Worm (Caenorhabditis elegans) whole organism, L2 larva: ENCODE data around the gene nrx-1.

Experiments
- C34F6.9 ChIP-seq: fragments of 150-350 bp; optimal IDR thresholded peaks from 2 replicates; lab custom pipeline; 2014; ENCODE audit warnings: missing biosample characterization, missing genetic modification characterization
- F13H6.1 ChIP-seq: sonication (generic microtip); optimal IDR thresholded peaks from 2 replicates; lab custom pipeline; 2016; ENCODE audit warnings: missing genetic modification characterization, missing compliant biosample characterization
- R02D3.7 ChIP-seq: fragments of 150-350 bp; optimal IDR thresholded peaks from 2 replicates; lab custom pipeline; 2014; ENCODE audit warnings: missing biosample characterization, missing genetic modification characterization
- Y55F3AM.14 ChIP-seq: fragments of 200-800 bp; sonication (Bioruptor generic); optimal IDR thresholded peaks from 2 replicates; lab custom pipeline; 2018; ENCODE audit warnings: mild to moderate bottlenecking, missing genetic modification characterization, missing compliant biosample characterization
- ZK546.5 ChIP-seq: sonication (generic microtip); optimal IDR thresholded peaks from 2 replicates; lab custom pipeline; 2017; ENCODE audit warnings: missing biosample characterization, missing genetic modification characterization
- alr-1 ChIP-seq: fragments of 150-350 bp; optimal IDR thresholded peaks from 2 replicates; lab custom pipeline; 2014; ENCODE audit warnings: missing biosample characterization, missing genetic modification characterization
- aly-2 ChIP-seq: fragments of 150-350 bp; optimal IDR thresholded peaks from 2 replicates; lab custom pipeline; 2014; ENCODE audit warnings: missing biosample characterization, missing genetic modification characterization
- ama-1 ChIP-seq: fragments of 150-350 bp; optimal IDR thresholded peaks from 2 replicates; lab custom pipeline; 2018; ENCODE audit warnings: inconsistent platforms
- blmp-1 ChIP-seq: sonication (generic microtip); optimal IDR thresholded peaks from 2 replicates; lab custom pipeline; 2017; ENCODE audit warnings: missing genetic modification characterization, mild to moderate bottlenecking, missing compliant biosample characterization, antibody characterized with exemption, moderate library complexity; ENCODE audit not compliant: insufficient read depth
- ceh-16 ChIP-seq: fragments of 150-350 bp; optimal IDR thresholded peaks from 2 replicates; lab custom pipeline; 2014; ENCODE audit warnings: missing biosample characterization, missing genetic modification characterization
- ceh-82 ChIP-seq: fragments of 150-350 bp; optimal IDR thresholded peaks from 2 replicates; lab custom pipeline; 2014; ENCODE audit warnings: missing biosample characterization, missing genetic modification characterization
- crh-2 ChIP-seq: sonication (generic microtip); optimal IDR thresholded peaks from 2 replicates; lab custom pipeline; 2017; ENCODE audit warnings: missing biosample characterization, missing genetic modification characterization
- dmd-4 ChIP-seq: sonication (generic microtip); optimal IDR thresholded peaks from 2 replicates; lab custom pipeline; 2017; ENCODE audit warnings: missing biosample characterization, missing genetic modification characterization
- egl-27 ChIP-seq: sonication (generic microtip); optimal IDR thresholded peaks from 3 replicates; lab custom pipeline; 2017; ENCODE audit warnings: missing biosample characterization, missing genetic modification reagents, missing genetic modification characterization
- elt-1 ChIP-seq: fragments of 150-350 bp; optimal IDR thresholded peaks from 2 replicates; lab custom pipeline; 2014; ENCODE audit warnings: missing biosample characterization, missing genetic modification characterization
- elt-3 ChIP-seq: sonication (generic microtip); optimal IDR thresholded peaks from 2 replicates; lab custom pipeline; 2017; ENCODE audit warnings: missing biosample characterization, missing genetic modification characterization
- fos-1 ChIP-seq: fragments of 150-350 bp; optimal IDR thresholded peaks from 2 replicates; lab custom pipeline; 2014; ENCODE audit warnings: missing biosample characterization, missing genetic modification characterization
- gmeb-1 ChIP-seq: fragments of 150-350 bp; optimal IDR thresholded peaks from 2 replicates; lab custom pipeline; 2014; ENCODE audit warnings: missing biosample characterization, missing genetic modification characterization
- lin-11 ChIP-seq: fragments of 150-350 bp; sonication (generic microtip); optimal IDR thresholded peaks from 2 replicates; lab custom pipeline; 2014; ENCODE audit warnings: missing biosample characterization, missing genetic modification characterization, inconsistent platforms, mixed read lengths
- lin-13 ChIP-seq: fragments of 150-350 bp; optimal IDR thresholded peaks from 2 replicates; lab custom pipeline; 2014; ENCODE audit warnings: missing biosample characterization, missing genetic modification reagents, missing genetic modification characterization
- lin-39 ChIP-seq: fragments of 150-350 bp; optimal IDR thresholded peaks from 2 replicates; lab custom pipeline; 2014; ENCODE audit warnings: missing biosample characterization, missing genetic modification reagents, missing genetic modification characterization
- lsy-2 ChIP-seq, 2 experiments: fragments of 150-350 bp in 1 of 2; sonication (generic microtip) in 1 of 2; optimal IDR thresholded peaks; 2 replicates each; lab custom pipeline; 2014 to 2017; ENCODE audit warnings: missing biosample characterization in 2 of 2, missing genetic modification characterization in 2 of 2
- mab-5 ChIP-seq: fragments of 150-350 bp; optimal IDR thresholded peaks from 2 replicates; lab custom pipeline; 2014; ENCODE audit warnings: missing biosample characterization, missing genetic modification characterization
- mbf-1 ChIP-seq: sonication (generic microtip); optimal IDR thresholded peaks from 2 replicates; lab custom pipeline; 2017; ENCODE audit warnings: missing biosample characterization, missing genetic modification characterization
- mdl-1 ChIP-seq, 2 experiments: fragments of 150-350 bp in 1 of 2; sonication (generic microtip) in 1 of 2; optimal IDR thresholded peaks; 2 replicates each; lab custom pipeline; 2017; ENCODE audit warnings: missing biosample characterization in 2 of 2, missing genetic modification characterization in 2 of 2
- nhr-10 ChIP-seq: sonication (generic microtip); optimal IDR thresholded peaks from 2 replicates; lab custom pipeline; 2017; ENCODE audit warnings: missing biosample characterization, missing genetic modification characterization
- nhr-11 ChIP-seq: fragments of 150-350 bp; optimal IDR thresholded peaks from 2 replicates; lab custom pipeline; 2014; ENCODE audit warnings: missing biosample characterization, missing genetic modification characterization
- nhr-12 ChIP-seq: fragments of 150-350 bp; optimal IDR thresholded peaks from 2 replicates; lab custom pipeline; 2014; ENCODE audit warnings: missing biosample characterization, missing genetic modification characterization
- nhr-129 ChIP-seq: fragments of 150-350 bp; optimal IDR thresholded peaks from 2 replicates; lab custom pipeline; 2014; ENCODE audit warnings: missing biosample characterization, missing genetic modification characterization
- nhr-21 ChIP-seq: fragments of 150-350 bp; optimal IDR thresholded peaks from 2 replicates; lab custom pipeline; 2014; ENCODE audit warnings: missing biosample characterization, missing genetic modification characterization
- nhr-23 ChIP-seq: fragments of 150-350 bp; optimal IDR thresholded peaks from 2 replicates; lab custom pipeline; 2014; ENCODE audit warnings: missing biosample characterization, missing genetic modification reagents, missing genetic modification characterization
- nhr-237 ChIP-seq: fragments of 150-350 bp; optimal IDR thresholded peaks from 2 replicates; lab custom pipeline; 2014; ENCODE audit warnings: missing biosample characterization, missing genetic modification characterization
- nhr-25 ChIP-seq: fragments of 150-350 bp; sonication (generic microtip); optimal IDR thresholded peaks from 3 replicates; lab custom pipeline; 2014; ENCODE audit warnings: missing biosample characterization, missing genetic modification characterization
- nhr-6 ChIP-seq: fragments of 150-350 bp; optimal IDR thresholded peaks from 2 replicates; lab custom pipeline; 2014; ENCODE audit warnings: missing biosample characterization, missing genetic modification characterization
- nhr-77 ChIP-seq: fragments of 150-350 bp; optimal IDR thresholded peaks from 2 replicates; lab custom pipeline; 2014; ENCODE audit warnings: missing biosample characterization, missing genetic modification characterization
- peb-1 ChIP-seq: fragments of 150-350 bp; optimal IDR thresholded peaks from 2 replicates; lab custom pipeline; 2014; ENCODE audit warnings: missing biosample characterization, missing genetic modification characterization
- sem-4 ChIP-seq: fragments of 150-350 bp; optimal IDR thresholded peaks from 2 replicates; lab custom pipeline; 2014; ENCODE audit warnings: missing biosample characterization, missing genetic modification reagents, missing genetic modification characterization
- skn-1 ChIP-seq: sonication (generic microtip); optimal IDR thresholded peaks from 2 replicates; lab custom pipeline; 2017; ENCODE audit warnings: missing biosample characterization, missing genetic modification characterization
- sma-3 ChIP-seq: sonication (generic microtip); optimal IDR thresholded peaks from 2 replicates; lab custom pipeline; 2016; ENCODE audit warnings: missing genetic modification reagents, missing genetic modification characterization, missing compliant biosample characterization
- sma-9 ChIP-seq, 2 experiments: fragments of 150-350 bp in 1 of 2; sonication (generic microtip) in 1 of 2; optimal IDR thresholded peaks; 2 replicates each; lab custom pipeline; 2014 to 2016; ENCODE audit warnings: missing genetic modification characterization in 2 of 2, mild to moderate bottlenecking in 1 of 2, missing biosample characterization in 1 of 2, missing compliant biosample characterization in 1 of 2, missing genetic modification reagents in 1 of 2, moderate library complexity in 1 of 2
- snpc-4 ChIP-seq: fragments of 150-350 bp; optimal IDR thresholded peaks from 2 replicates; lab custom pipeline; 2014; ENCODE audit warnings: missing biosample characterization, missing genetic modification characterization
- unc-39 ChIP-seq: fragments of 150-350 bp; optimal IDR thresholded peaks from 2 replicates; lab custom pipeline; 2014; ENCODE audit warnings: missing biosample characterization, missing genetic modification characterization
- unc-55 ChIP-seq: fragments of 150-350 bp; sonication (generic microtip); optimal IDR thresholded peaks from 3 replicates; lab custom pipeline; 2014; ENCODE audit warnings: missing biosample characterization, missing genetic modification reagents, missing genetic modification characterization
- unc-62 ChIP-seq: fragments of 150-350 bp; optimal IDR thresholded peaks from 2 replicates; lab custom pipeline; 2014; ENCODE audit warnings: missing biosample characterization, missing genetic modification reagents, missing genetic modification characterization
- zag-1 ChIP-seq: fragments of 150-350 bp; optimal IDR thresholded peaks from 2 replicates; lab custom pipeline; 2014; ENCODE audit warnings: missing biosample characterization, missing genetic modification characterization
- ztf-1 ChIP-seq: fragments of 200-800 bp; sonication (Bioruptor generic); conservative IDR thresholded peaks from 2 replicates; pipeline ENCODE4 v1.3.6; 2022; ENCODE audit warnings: missing genetic modification characterization, missing compliant biosample characterization
- ztf-11 ChIP-seq: sonication (generic microtip); optimal IDR thresholded peaks from 2 replicates; lab custom pipeline; 2017; ENCODE audit warnings: missing biosample characterization, missing genetic modification characterization
- ztf-4 ChIP-seq: fragments of 150-350 bp; optimal IDR thresholded peaks from 2 replicates; lab custom pipeline; 2014; ENCODE audit warnings: missing biosample characterization, missing genetic modification characterization

The nrx-1 gene

ce11 chrV:10856901-10857637 is 32.3 kb downstream of the nrx-1 start:
- peak; percentile 8 for TF ChIP-seq sma-9 (GFP tag; optimal IDR thresholded peaks at IDR 0.05; lab: Kevin White, UChicago)
- TF ChIP-seq sma-9 (tag; optimal IDR thresholded peaks at IDR 0.05; lab: Kevin White, UChicago) = no peak
- no peak for TF ChIP-seq ztf-11 (tag; lab: Kevin White, UChicago)
- peak; percentile 16 for TF ChIP-seq sma-3 (GFP tag; lab: Kevin White, UChicago)
- no peak for TF ChIP-seq ztf-1
- TF ChIP-seq nhr-25 (tag; lab: Kevin White, UChicago) = no peak
- TF ChIP-seq F13H6.1 (tag; lab: Kevin White, UChicago) = peak; percentile 52
- TF ChIP-seq Y55F3AM.14 (GFP tag; lab: Kevin White, UChicago) = peak; percentile 82
- peak; percentile 4 for TF ChIP-seq egl-27 (tag; lab: Kevin White, UChicago)
- TF ChIP-seq unc-55 (GFP tag; lab: Kevin White, UChicago) = peak; percentile 38
- TF ChIP-seq fos-1 (tag; lab: Kevin White, UChicago) = peak; percentile 14
- TF ChIP-seq C34F6.9 (tag; lab: Kevin White, UChicago) = peak; percentile 43
- TF ChIP-seq nhr-129 = peak; percentile 78
- peak in 1 of 2 experiments; percentile 21 for TF ChIP-seq lsy-2 (tag; optimal IDR thresholded peaks at IDR 0.05; lab: Kevin White, UChicago)
- TF ChIP-seq blmp-1 = peak; percentile 15
- no peak for TF ChIP-seq nhr-21 (tag; lab: Kevin White, UChicago)

- TF ChIP-seq nhr-25 (tag; lab: Kevin White, UChicago) = no peak
- TF ChIP-seq peb-1 = no peak
- TF ChIP-seq crh-2 (tag; lab: Kevin White, UChicago) = peak; percentile 62
- TF ChIP-seq nhr-10 = no peak
- TF ChIP-seq mab-5 (tag; lab: Kevin White, UChicago) = peak; percentile 81
- peak; percentile 79 for TF ChIP-seq sem-4 (tag; lab: Kevin White, UChicago)
- no peak for TF ChIP-seq ceh-16
- TF ChIP-seq ceh-82 (tag; lab: Kevin White, UChicago) = no peak
- TF ChIP-seq nhr-77 = no peak
- TF ChIP-seq F13H6.1 (tag; lab: Kevin White, UChicago) = peak; percentile 94
- TF ChIP-seq nhr-237 (tag; lab: Kevin White, UChicago) = no peak
- TF ChIP-seq zag-1 (tag; lab: Kevin White, UChicago) = peak; percentile 84
- TF ChIP-seq elt-1 (tag; lab: Kevin White, UChicago) = no peak
- TF ChIP-seq sma-3 (GFP tag; lab: Kevin White, UChicago) = no peak
- no peak for TF ChIP-seq elt-3
- TF ChIP-seq sma-9 (GFP tag; optimal IDR thresholded peaks at IDR 0.05; lab: Kevin White, UChicago) = peak; percentile 97
- TF ChIP-seq sma-9 (tag; optimal IDR thresholded peaks at IDR 0.05; lab: Kevin White, UChicago) = no peak
- peak in 1 of 2 experiments; percentile 84 for TF ChIP-seq lsy-2 (tag; optimal IDR thresholded peaks at IDR 0.05; lab: Kevin White, UChicago)
- peak; percentile 41 for TF ChIP-seq snpc-4 (tag; lab: Kevin White, UChicago)
- TF ChIP-seq nhr-21 (tag; lab: Kevin White, UChicago) = peak; percentile 82
- no peak for TF ChIP-seq R02D3.7 (tag; lab: Kevin White, UChicago)
- no peak for TF ChIP-seq ZK546.5 (tag; lab: Kevin White, UChicago)
- TF ChIP-seq ztf-4 (tag; lab: Kevin White, UChicago) = peak; percentile 76
- peak; percentile 48 for TF ChIP-seq ama-1 (lab: Kevin White, UChicago)
- TF ChIP-seq ztf-11 (tag; lab: Kevin White, UChicago) = no peak
- no peak for TF ChIP-seq nhr-11 (tag; lab: Kevin White, UChicago)
- TF ChIP-seq ztf-1 = no peak
- no peak for TF ChIP-seq lin-39 (tag; lab: Kevin White, UChicago)
- TF ChIP-seq gmeb-1 (tag; lab: Kevin White, UChicago) = no peak
- peak; percentile 54 for TF ChIP-seq nhr-6 (tag; lab: Kevin White, UChicago)
- no peak for TF ChIP-seq aly-2 (tag; lab: Kevin White, UChicago)
- peak; percentile 89 for TF ChIP-seq nhr-129
- TF ChIP-seq C34F6.9 (tag; lab: Kevin White, UChicago) = peak; percentile 75
- TF ChIP-seq dmd-4 (tag; lab: Kevin White, UChicago) = no peak
- TF ChIP-seq lin-11 = peak; percentile 62
- TF ChIP-seq Y55F3AM.14 (GFP tag; lab: Kevin White, UChicago) = peak; percentile 96
- TF ChIP-seq lin-13 (GFP tag; lab: Kevin White, UChicago) = peak; percentile 37
- TF ChIP-seq blmp-1 = no peak
- TF ChIP-seq egl-27 (tag; lab: Kevin White, UChicago) = peak; percentile 72
- no peak for TF ChIP-seq nhr-23 (tag; lab: Kevin White, UChicago)
- no peak for TF ChIP-seq mbf-1 (tag; lab: Kevin White, UChicago)
- peak; percentile 86 to 91 for TF ChIP-seq mdl-1 (tag; optimal IDR thresholded peaks at IDR 0.05; lab: Kevin White, UChicago)
- TF ChIP-seq unc-39 (tag; lab: Kevin White, UChicago) = no peak
- TF ChIP-seq skn-1 (tag; lab: Kevin White, UChicago) = no peak
- peak; percentile 10 for TF ChIP-seq nhr-12
- TF ChIP-seq unc-55 (GFP tag; lab: Kevin White, UChicago) = peak; percentile 39
- TF ChIP-seq unc-62 = no peak
- no peak for TF ChIP-seq alr-1
- TF ChIP-seq fos-1 (tag; lab: Kevin White, UChicago) = peak; percentile 39
Observed at ce11 chrV:10858340-10858739, 33.5 kb downstream of the nrx-1 start.
